Worm (Caenorhabditis elegans) whole organism, young adult: ENCODE measurements around the gene srw-94.

Experiments
- B0035.1 ChIP-seq: sonication (generic microtip); optimal IDR thresholded peaks from 2 replicates; lab custom pipeline; 2016; ENCODE audit warnings: missing genetic modification characterization, mild to moderate bottlenecking, missing compliant biosample characterization, missing genotype, missing genetic modification reagents
- B0261.1 ChIP-seq: sonication (generic microtip); optimal IDR thresholded peaks from 2 replicates; lab custom pipeline; 2016; ENCODE audit warnings: mild to moderate bottlenecking, missing genetic modification characterization, moderate library complexity, missing compliant biosample characterization
- C06A6.2 ChIP-seq: fragments of 200-800 bp; sonication (Bioruptor generic); conservative IDR thresholded peaks from 2 replicates; pipeline ENCODE4 v1.3.6; 2022; ENCODE audit warnings: missing genetic modification characterization, missing compliant biosample characterization
- F22D6.2 ChIP-seq: sonication (generic microtip); optimal IDR thresholded peaks from 2 replicates; lab custom pipeline; 2016; ENCODE audit warnings: mild to moderate bottlenecking, missing genetic modification characterization, missing compliant biosample characterization
- F39B2.1 ChIP-seq: fragments of 200-800 bp; sonication (Bioruptor generic); IDR thresholded peaks from 2 replicates; pipeline ENCODE4 v1.3.6; 2022; ENCODE audit warnings: missing genetic modification reagents, missing genetic modification characterization, missing compliant biosample characterization
- F49E8.2 ChIP-seq: sonication (generic microtip); optimal IDR thresholded peaks from 3 replicates; lab custom pipeline; 2017; ENCODE audit warnings: missing genetic modification characterization, mild to moderate bottlenecking, missing compliant biosample characterization, antibody characterized with exemption, moderate library complexity; ENCODE audit not compliant: insufficient read depth
- F52B5.7 ChIP-seq: sonication (generic microtip); optimal IDR thresholded peaks from 2 replicates; lab custom pipeline; 2016; ENCODE audit warnings: mild to moderate bottlenecking, missing genetic modification characterization, missing compliant biosample characterization
- F55B11.4 ChIP-seq: sonication (generic microtip); optimal IDR thresholded peaks from 2 replicates; lab custom pipeline; 2016; ENCODE audit warnings: missing compliant biosample characterization, missing genetic modification characterization, borderline replicate concordance; ENCODE audit not compliant: insufficient read depth
- Y53F4B.3 ChIP-seq: fragments of 200-800 bp; sonication (Bioruptor generic); IDR thresholded peaks from 2 replicates; pipeline ENCODE4 v1.3.6; 2022; ENCODE audit warnings: missing genetic modification reagents, missing genetic modification characterization, missing compliant biosample characterization
- Y67H2A.10 ChIP-seq: fragments of 200-800 bp; sonication (Bioruptor generic); conservative IDR thresholded peaks from 2 replicates; pipeline ENCODE4 v1.3.6; 2022; ENCODE audit warnings: missing genetic modification reagents, missing genetic modification characterization, missing compliant biosample characterization
- Y95B8A.8 ChIP-seq: fragments of 200-800 bp; sonication (Bioruptor generic); IDR thresholded peaks from 2 replicates; pipeline ENCODE4 v1.3.6; 2022; ENCODE audit warnings: missing genetic modification reagents, missing genetic modification characterization, missing compliant biosample characterization
- ZK185.1 ChIP-seq: sonication (generic microtip); optimal IDR thresholded peaks from 2 replicates; lab custom pipeline; 2016; ENCODE audit warnings: mild to moderate bottlenecking, missing genetic modification characterization, missing compliant biosample characterization; ENCODE audit not compliant: poor library complexity, severe bottlenecking
- ama-1 ChIP-seq, 3 experiments: fragments of 150-350 bp in 1 of 3; sonication (generic microtip) in 2 of 3; optimal IDR thresholded peaks; 2 replicates each; lab custom pipeline; 2014 to 2018; ENCODE audit warnings: missing biosample characterization in 2 of 3, missing genetic modification characterization in 2 of 3, missing genetic modification reagents in 2 of 3
- aptf-3 ChIP-seq: fragments of 200-800 bp; sonication (Bioruptor generic); IDR thresholded peaks from 2 replicates; pipeline ENCODE4 v1.3.6; 2022; ENCODE audit warnings: missing genetic modification characterization, missing compliant biosample characterization
- attf-5 ChIP-seq: fragments of 200-800 bp; sonication (Bioruptor generic); optimal IDR thresholded peaks from 2 replicates; lab custom pipeline; 2018; ENCODE audit warnings: mild to moderate bottlenecking, missing genetic modification characterization, missing compliant biosample characterization
- bed-2 ChIP-seq: fragments of 200-800 bp; sonication (Bioruptor generic); IDR thresholded peaks from 2 replicates; pipeline ENCODE4 v1.3.6; 2022; ENCODE audit warnings: missing genetic modification reagents, missing genetic modification characterization, missing compliant biosample characterization
- chd-7 ChIP-seq: sonication (generic microtip); optimal IDR thresholded peaks from 2 replicates; lab custom pipeline; 2016; ENCODE audit warnings: mild to moderate bottlenecking, missing genetic modification characterization, moderate library complexity, missing compliant biosample characterization
- dox-1 ChIP-seq: fragments of 200-800 bp; sonication (Bioruptor generic); IDR thresholded peaks from 2 replicates; pipeline ENCODE4 v1.3.6; 2022; ENCODE audit warnings: missing genetic modification reagents, missing genetic modification characterization, missing compliant biosample characterization
- dpl-1 ChIP-seq: fragments of 150-350 bp; optimal IDR thresholded peaks from 2 replicates; lab custom pipeline; 2014; ENCODE audit warnings: missing biosample characterization, missing genetic modification reagents, missing genetic modification characterization
- egl-44 ChIP-seq: fragments of 200-800 bp; sonication (Bioruptor generic); IDR thresholded peaks from 2 replicates; pipeline ENCODE4 v1.3.6; 2022; ENCODE audit warnings: missing genetic modification reagents, missing genetic modification characterization, missing compliant biosample characterization
- ekl-4 ChIP-seq: fragments of 200-800 bp; sonication (Bioruptor generic); IDR thresholded peaks from 2 replicates; pipeline ENCODE4 v1.3.6; 2022; ENCODE audit warnings: missing genetic modification reagents, missing genetic modification characterization, missing compliant biosample characterization
- ets-4 ChIP-seq: fragments of 200-800 bp; sonication (Bioruptor generic); optimal IDR thresholded peaks from 2 replicates; lab custom pipeline; 2018; ENCODE audit warnings: mild to moderate bottlenecking, missing genetic modification characterization, missing compliant biosample characterization
- fkh-3 ChIP-seq: sonication (generic microtip); optimal IDR thresholded peaks from 2 replicates; lab custom pipeline; 2016; ENCODE audit warnings: mild to moderate bottlenecking, missing genetic modification characterization, missing compliant biosample characterization
- hlh-12 ChIP-seq: sonication (generic microtip); optimal IDR thresholded peaks from 2 replicates; lab custom pipeline; 2016; ENCODE audit warnings: missing genetic modification characterization, missing compliant biosample characterization
- hrde-1 ChIP-seq: sonication (generic microtip); optimal IDR thresholded peaks from 2 replicates; lab custom pipeline; 2016; ENCODE audit warnings: missing genetic modification characterization, mild to moderate bottlenecking, missing compliant biosample characterization, moderate library complexity, missing genotype, missing genetic modification reagents, borderline replicate concordance
- lin-26 ChIP-seq: fragments of 200-800 bp; sonication (Bioruptor generic); IDR thresholded peaks from 2 replicates; pipeline ENCODE4 v1.3.6; 2022; ENCODE audit warnings: missing genetic modification reagents, missing genetic modification characterization, missing compliant biosample characterization
- madf-3 ChIP-seq: fragments of 200-800 bp; sonication (Bioruptor generic); IDR thresholded peaks from 2 replicates; pipeline ENCODE4 v1.3.6; 2022; ENCODE audit warnings: missing genetic modification reagents, missing genetic modification characterization, missing compliant biosample characterization
- madf-8 ChIP-seq: fragments of 200-800 bp; sonication (Bioruptor generic); conservative IDR thresholded peaks from 2 replicates; pipeline ENCODE4 v1.3.6; 2022; ENCODE audit warnings: missing genetic modification reagents, missing genetic modification characterization, missing compliant biosample characterization
- nhr-80 ChIP-seq: sonication (generic microtip); optimal IDR thresholded peaks from 2 replicates; lab custom pipeline; 2016; ENCODE audit warnings: missing genetic modification characterization, missing compliant biosample characterization
- rec-8 ChIP-seq, 2 experiments: sonication (generic microtip); optimal IDR thresholded peaks; 2 replicates each; lab custom pipeline; 2016; ENCODE audit warnings: mild to moderate bottlenecking in 2 of 2, missing genetic modification characterization in 2 of 2, missing genetic modification reagents in 2 of 2, missing genotype in 2 of 2, missing biosample characterization in 1 of 2, missing compliant biosample characterization in 1 of 2, moderate library complexity in 1 of 2
- rpc-1 ChIP-seq, 2 experiments: fragments of 150-350 bp in 1 of 2; sonication (generic microtip) in 1 of 2; optimal IDR thresholded peaks; 2 replicates each; lab custom pipeline; 2014 to 2018; ENCODE audit warnings: missing biosample characterization in 1 of 2, missing genetic modification characterization in 1 of 2, missing genetic modification reagents in 1 of 2, missing genotype in 1 of 2
- sdz-38 ChIP-seq: sonication (generic microtip); optimal IDR thresholded peaks from 2 replicates; lab custom pipeline; 2016; ENCODE audit warnings: missing genotype, missing genetic modification characterization, missing compliant biosample characterization
- snpc-4 ChIP-seq, 5 experiments: fragments of 150-350 bp in 1 of 5; sonication (generic microtip) in 4 of 5; optimal IDR thresholded peaks; 2 replicates each; lab custom pipeline; 2014 to 2018; ENCODE audit warnings: missing genetic modification characterization in 5 of 5, missing biosample characterization in 3 of 5, antibody characterized with exemption in 2 of 5, mild to moderate bottlenecking in 2 of 5, missing compliant biosample characterization in 2 of 5, missing genotype in 2 of 5, moderate library complexity in 2 of 5, missing genetic modification reagents in 1 of 5
- sptf-2 ChIP-seq: fragments of 200-800 bp; sonication (Bioruptor generic); optimal IDR thresholded peaks from 2 replicates; lab custom pipeline; 2018; ENCODE audit warnings: mild to moderate bottlenecking, missing genetic modification characterization, missing compliant biosample characterization
- tbx-9 ChIP-seq: sonication (generic microtip); optimal IDR thresholded peaks from 2 replicates; lab custom pipeline; 2016; ENCODE audit warnings: borderline replicate concordance, missing genetic modification characterization, inconsistent platforms, missing compliant biosample characterization
- xnd-1 ChIP-seq: sonication (generic microtip); optimal IDR thresholded peaks from 2 replicates; lab custom pipeline; 2016; ENCODE audit warnings: missing genotype, missing genetic modification reagents, missing genetic modification characterization, missing compliant biosample characterization
- ztf-25 ChIP-seq: fragments of 200-800 bp; sonication (Bioruptor generic); IDR thresholded peaks from 2 replicates; pipeline ENCODE4 v1.3.6; 2022; ENCODE audit warnings: missing genetic modification reagents, missing genetic modification characterization, missing compliant biosample characterization
- ztf-28 ChIP-seq: fragments of 200-800 bp; sonication (Bioruptor generic); IDR thresholded peaks from 2 replicates; pipeline ENCODE4 v1.3.6; 2022; ENCODE audit warnings: missing genetic modification reagents, missing genetic modification characterization, missing compliant biosample characterization
- ztf-3 ChIP-seq: fragments of 200-800 bp; sonication (Bioruptor generic); optimal IDR thresholded peaks from 2 replicates; lab custom pipeline; 2018; ENCODE audit warnings: mild to moderate bottlenecking, missing genetic modification characterization, missing compliant biosample characterization
- ztf-6 ChIP-seq: fragments of 200-800 bp; sonication (Bioruptor generic); IDR thresholded peaks from 2 replicates; pipeline ENCODE4 v1.3.6; 2022; ENCODE audit warnings: missing genetic modification reagents, missing genetic modification characterization, missing compliant biosample characterization

Gene srw-94

ce11 chrIV:4799114-4799513 lies 15.2 kb upstream of the srw-94 start, which contains the start of gene eor-1 (continued):
- TF ChIP-seq ama-1 (optimal IDR thresholded peaks at IDR 0.05; lab: Kevin White, UChicago) (no peak), ama-1 (GFP tag; optimal IDR thresholded peaks at IDR 0.05; lab: Kevin White, UChicago) (peak in 1 of 2 experiments; percentile 44), hrde-1 (tag; lab: Kevin White, UChicago) (no peak), ets-4 (GFP tag; lab: Kevin White, UChicago) (no peak)

ce11 chrIV:4802494-4802893 lies 11.8 kb upstream of the srw-94 start, which contains the start of gene dpf-7:
dpf-7 (minus strand) TSS chrIV:4802594.
- TF ChIP-seq sdz-38 (tag; lab: Kevin White, UChicago) (no peak), ztf-28 (GFP tag; lab: Robert Waterston, UW) (no peak), rpc-1 (optimal IDR thresholded peaks at IDR 0.05; lab: Kevin White, UChicago) (no peak), rpc-1 (tag; optimal IDR thresholded peaks at IDR 0.05; lab: Kevin White, UChicago) (no peak), fkh-3 (tag; lab: Kevin White, UChicago) (no peak), tbx-9 (tag; lab: Kevin White, UChicago) (no peak), nhr-80 (tag; lab: Kevin White, UChicago) (no peak), attf-5 (GFP tag; lab: Kevin White, UChicago) (no peak), hrde-1 (tag; lab: Kevin White, UChicago) (no peak), F39B2.1 (GFP tag; lab: Robert Waterston, UW) (no peak), sptf-2 (GFP tag; lab: Kevin White, UChicago) (no peak), C06A6.2 (no peak), F49E8.2 (tag; lab: Kevin White, UChicago) (no peak), lin-26 (GFP tag; lab: Robert Waterston, UW) (no peak), ZK185.1 (no peak), madf-3 (no peak), B0261.1 (tag; lab: Kevin White, UChicago) (no peak), hlh-12 (tag; lab: Kevin White, UChicago) (no peak), aptf-3 (no peak)

- TF ChIP-seq ekl-4 (GFP tag; lab: Robert Waterston, UW) (0 out of 2 replicates have a peak, but pooled peaks have one; percentile 20), F55B11.4 (no peak), hrde-1 (tag; lab: Kevin White, UChicago) (peak; percentile 23)
These were observed 7.8 kb upstream of the srw-94 start, which contains the start of gene dpf-5 for ce11 chrIV:4806486-4806885. dpf-5 (minus strand) TSS chrIV:4806586.

ce11 chrIV:4807219-4807618 lies 7.1 kb upstream of the srw-94 start, which contains the start of gene H06H21.11:
H06H21.11 (minus strand) TSS chrIV:4807319.
- TF ChIP-seq Y95B8A.8 = no peak
- TF ChIP-seq xnd-1 (tag; lab: Kevin White, UChicago) = no peak
- TF ChIP-seq F22D6.2 (tag; lab: Kevin White, UChicago) = no peak
- TF ChIP-seq hrde-1 (tag; lab: Kevin White, UChicago) = peak; percentile 22
- TF ChIP-seq B0035.1 = no peak
- TF ChIP-seq snpc-4 (GFP tag; optimal IDR thresholded peaks at IDR 0.05; lab: Kevin White, UChicago) = no peak
- peak in 1 of 4 experiments; percentile 42 for TF ChIP-seq snpc-4 (tag; optimal IDR thresholded peaks at IDR 0.05; lab: Kevin White, UChicago)
- no peak for TF ChIP-seq ztf-3 (GFP tag; lab: Kevin White, UChicago)
- TF ChIP-seq rec-8 (tag; optimal IDR thresholded peaks at IDR 0.05; lab: Kevin White, UChicago) = no peak

ce11 chrIV:4809397-4809796 lies 4.9 kb upstream of the srw-94 start, which contains the start of gene ubxn-6:
ubxn-6 (minus strand) TSS chrIV:4809497.
- no peak for TF ChIP-seq chd-7
- no peak for TF ChIP-seq ztf-25 (GFP tag; lab: Robert Waterston, UW)
- TF ChIP-seq Y53F4B.3 (GFP tag; lab: Robert Waterston, UW) = no peak
- TF ChIP-seq F52B5.7 (tag; lab: Kevin White, UChicago) = no peak
- TF ChIP-seq sptf-2 (GFP tag; lab: Kevin White, UChicago) = no peak
- TF ChIP-seq F22D6.2 (tag; lab: Kevin White, UChicago) = no peak
- no peak for TF ChIP-seq ztf-6 (GFP tag; lab: Robert Waterston, UW)
- no peak for TF ChIP-seq dox-1
- TF ChIP-seq dpl-1 (GFP tag; lab: Kevin White, UChicago) = no peak
- no peak for TF ChIP-seq Y67H2A.10 (GFP tag; lab: Robert Waterston, UW)
- TF ChIP-seq madf-8 (GFP tag; lab: Robert Waterston, UW) = no peak
- no peak for TF ChIP-seq bed-2 (GFP tag; lab: Robert Waterston, UW)
- no peak for TF ChIP-seq egl-44 (GFP tag; lab: Robert Waterston, UW)
- TF ChIP-seq, all 124 proteins: peak for 0
